Worm (Caenorhabditis elegans) whole organism, L1 larva: ENCODE measurements around the gene F55B11.2.

Experiments used
- C16A3.4 ChIP-seq: fragments of 150-350 bp; optimal IDR thresholded peaks from 2 replicates; lab custom pipeline; 2014; ENCODE audit warnings: missing biosample characterization, missing genetic modification characterization
- aha-1 ChIP-seq: fragments of 150-350 bp; optimal IDR thresholded peaks from 2 replicates; lab custom pipeline; 2014; ENCODE audit warnings: missing biosample characterization, missing genetic modification characterization
- ama-1 ChIP-seq: fragments of 150-350 bp; optimal IDR thresholded peaks from 2 replicates; lab custom pipeline; 2014
- blmp-1 ChIP-seq: fragments of 150-350 bp; optimal IDR thresholded peaks from 2 replicates; lab custom pipeline; 2014; ENCODE audit warnings: missing biosample characterization, missing genetic modification characterization
- ceh-63 ChIP-seq: fragments of 200-800 bp; sonication (Bioruptor generic); optimal IDR thresholded peaks from 2 replicates; lab custom pipeline; 2018; ENCODE audit warnings: mild to moderate bottlenecking, missing genetic modification characterization, missing compliant biosample characterization
- dpl-1 ChIP-seq, 3 experiments: fragments of 150-350 bp in 2 of 3; sonication (generic microtip) in 1 of 3; optimal IDR thresholded peaks; 2 replicates each; lab custom pipeline; 2014 to 2017; ENCODE audit warnings: missing biosample characterization in 3 of 3, missing genetic modification characterization in 3 of 3, missing genetic modification reagents in 3 of 3
- efl-1 ChIP-seq, 4 experiments: fragments of 150-350 bp; optimal IDR thresholded peaks in 3 of 4; peaks in 1 of 4; 1 replicate in 1 of 4; 2 replicates in 3 of 4; lab custom pipeline; 2014; ENCODE audit warnings: missing biosample characterization in 2 of 4, missing genetic modification characterization in 2 of 4, missing genetic modification reagents in 2 of 4
- efl-3 ChIP-seq: fragments of 200-800 bp; sonication (Bioruptor generic); optimal IDR thresholded peaks from 2 replicates; lab custom pipeline; 2018; ENCODE audit warnings: mild to moderate bottlenecking, missing genetic modification characterization, missing compliant biosample characterization
- elt-3 ChIP-seq, 6 experiments: fragments of 150-350 bp in 1 of 6; sonication (generic microtip); optimal IDR thresholded peaks; 2 replicates each; lab custom pipeline; 2017 to 2018; ENCODE audit warnings: missing biosample characterization in 6 of 6, missing genetic modification characterization in 6 of 6, inconsistent platforms in 1 of 6
- fkh-4 ChIP-seq: sonication (generic microtip); optimal IDR thresholded peaks from 2 replicates; lab custom pipeline; 2016; ENCODE audit warnings: missing compliant biosample characterization, missing genetic modification characterization, borderline replicate concordance
- grh-1 ChIP-seq: fragments of 200-800 bp; sonication (Bioruptor generic); IDR thresholded peaks from 2 replicates; pipeline ENCODE4 v1.3.6; 2022; ENCODE audit warnings: missing genetic modification reagents, missing genetic modification characterization, missing compliant biosample characterization
- hlh-17 ChIP-seq: fragments of 200-800 bp; sonication (Bioruptor generic); optimal IDR thresholded peaks from 2 replicates; lab custom pipeline; 2018; ENCODE audit warnings: missing genetic modification characterization, mild to moderate bottlenecking, missing compliant biosample characterization, moderate library complexity, borderline replicate concordance
- hlh-4 ChIP-seq: sonication (generic microtip); optimal IDR thresholded peaks from 2 replicates; lab custom pipeline; 2016; ENCODE audit warnings: mild to moderate bottlenecking, missing genetic modification characterization, missing compliant biosample characterization
- hpl-2 ChIP-seq: fragments of 150-350 bp; optimal IDR thresholded peaks from 2 replicates; lab custom pipeline; 2014; ENCODE audit warnings: missing biosample characterization, missing genetic modification reagents, missing genetic modification characterization
- lin-14 ChIP-seq: fragments of 200-800 bp; sonication (Bioruptor generic); optimal IDR thresholded peaks from 2 replicates; lab custom pipeline; 2018; ENCODE audit warnings: mild to moderate bottlenecking, missing genetic modification characterization, moderate library complexity, missing compliant biosample characterization
- lin-39 ChIP-seq: fragments of 150-350 bp; optimal IDR thresholded peaks from 2 replicates; lab custom pipeline; 2014; ENCODE audit warnings: missing biosample characterization, missing genetic modification reagents, missing genetic modification characterization
- lir-3 ChIP-seq: sonication (generic microtip); optimal IDR thresholded peaks from 2 replicates; lab custom pipeline; 2016; ENCODE audit warnings: mild to moderate bottlenecking, missing genetic modification characterization, moderate library complexity, missing compliant biosample characterization; ENCODE audit not compliant: poor library complexity
- lsy-2 ChIP-seq, 2 experiments: fragments of 150-350 bp; optimal IDR thresholded peaks; 2 replicates each; lab custom pipeline; 2014; ENCODE audit warnings: missing biosample characterization in 2 of 2, missing genetic modification characterization in 2 of 2
- mab-9 ChIP-seq: fragments of 200-800 bp; sonication (Bioruptor generic); IDR thresholded peaks from 2 replicates; pipeline ENCODE4 v1.3.6; 2022; ENCODE audit warnings: missing genetic modification reagents, missing genetic modification characterization, missing compliant biosample characterization
- mep-1 ChIP-seq: fragments of 150-350 bp; optimal IDR thresholded peaks from 2 replicates; lab custom pipeline; 2014; ENCODE audit warnings: missing biosample characterization, missing genetic modification characterization
- nhr-47 ChIP-seq: sonication (generic microtip); optimal IDR thresholded peaks from 2 replicates; lab custom pipeline; 2016; ENCODE audit warnings: mild to moderate bottlenecking, missing genetic modification characterization, moderate library complexity, missing compliant biosample characterization
- nhr-71 ChIP-seq: sonication (generic microtip); optimal IDR thresholded peaks from 2 replicates; lab custom pipeline; 2016; ENCODE audit warnings: mild to moderate bottlenecking, missing genetic modification characterization, moderate library complexity, missing compliant biosample characterization
- nhr-76 ChIP-seq: sonication (generic microtip); optimal IDR thresholded peaks from 2 replicates; lab custom pipeline; 2017; ENCODE audit warnings: missing biosample characterization, missing genetic modification characterization
- nhr-77 ChIP-seq: fragments of 150-350 bp; optimal IDR thresholded peaks from 2 replicates; lab custom pipeline; 2014; ENCODE audit warnings: missing biosample characterization, missing genetic modification characterization
- nhr-84 ChIP-seq: sonication (generic microtip); optimal IDR thresholded peaks from 2 replicates; lab custom pipeline; 2017; ENCODE audit warnings: missing biosample characterization, missing genetic modification characterization
- nhr-85 ChIP-seq: sonication (generic microtip); peaks from one replicate; lab custom pipeline; 2016; ENCODE audit warnings: missing genetic modification characterization, inconsistent platforms, missing compliant biosample characterization
- pag-3 ChIP-seq: sonication (generic microtip); optimal IDR thresholded peaks from 2 replicates; lab custom pipeline; 2017; ENCODE audit warnings: missing genetic modification characterization, mild to moderate bottlenecking, missing compliant biosample characterization, antibody characterized with exemption, borderline replicate concordance; ENCODE audit not compliant: insufficient read depth
- skn-1 ChIP-seq: fragments of 150-350 bp; optimal IDR thresholded peaks from 2 replicates; lab custom pipeline; 2014; ENCODE audit warnings: missing biosample characterization, missing genetic modification characterization
- snu-23 ChIP-seq: sonication (generic microtip); optimal IDR thresholded peaks from 2 replicates; lab custom pipeline; 2016; ENCODE audit warnings: missing genetic modification characterization, missing compliant biosample characterization
- sox-4 ChIP-seq: sonication (generic microtip); optimal IDR thresholded peaks from 2 replicates; lab custom pipeline; 2016; ENCODE audit warnings: missing genetic modification characterization, missing compliant biosample characterization
- tbx-2 ChIP-seq: sonication (generic microtip); optimal IDR thresholded peaks from 2 replicates; lab custom pipeline; 2016; ENCODE audit warnings: missing genetic modification characterization, missing compliant biosample characterization
- vab-15 ChIP-seq: sonication (generic microtip); optimal IDR thresholded peaks from 2 replicates; lab custom pipeline; 2017; ENCODE audit warnings: missing genotype, mild to moderate bottlenecking, missing genetic modification characterization, missing compliant biosample characterization
- xbp-1 ChIP-seq: sonication (generic microtip); optimal IDR thresholded peaks from 2 replicates; lab custom pipeline; 2016; ENCODE audit warnings: missing genetic modification characterization, missing compliant biosample characterization
- zag-1 ChIP-seq: fragments of 150-350 bp; optimal IDR thresholded peaks from 2 replicates; lab custom pipeline; 2014; ENCODE audit warnings: missing biosample characterization, missing genetic modification characterization
- zip-4 ChIP-seq: fragments of 200-800 bp; sonication (Bioruptor generic); optimal IDR thresholded peaks from 2 replicates; lab custom pipeline; 2018; ENCODE audit warnings: mild to moderate bottlenecking, missing genetic modification characterization, moderate library complexity, missing compliant biosample characterization
- ztf-4 ChIP-seq: fragments of 150-350 bp; optimal IDR thresholded peaks from 2 replicates; lab custom pipeline; 2014; ENCODE audit warnings: missing biosample characterization, missing genetic modification characterization

Gene F55B11.2

DNA sequence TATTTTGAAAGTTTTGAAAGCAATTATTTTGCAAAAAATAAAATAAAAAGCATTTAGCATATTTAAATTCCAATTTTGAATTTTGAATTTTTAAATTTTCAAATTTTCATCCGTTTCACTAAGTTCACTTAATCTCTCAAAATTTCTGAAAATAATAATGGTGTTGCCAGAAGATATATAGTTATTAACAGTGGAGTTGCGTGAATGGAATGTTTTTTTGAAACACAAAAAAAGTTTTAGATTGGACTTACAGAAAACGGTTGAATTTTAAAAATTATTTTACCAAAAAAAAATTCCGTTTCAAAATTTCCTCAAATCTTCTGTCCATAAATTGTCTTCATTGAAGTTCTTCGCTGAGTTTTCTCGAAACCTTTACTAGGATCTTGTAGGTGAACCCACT is 31.8 kb downstream of the F55B11.2 start:
- TF ChIP-seq fkh-4 (no peak), aha-1 (tag; lab: Kevin White, UChicago) (no peak), sox-4 (no peak), dpl-1 (GFP tag; optimal IDR thresholded peaks at IDR 0.05; lab: Kevin White, UChicago) (no peak), hpl-2 (GFP tag; lab: Kevin White, UChicago) (no peak), mab-9 (no peak), grh-1 (GFP tag; lab: Robert Waterston, UW) (no peak), zip-4 (GFP tag; lab: Kevin White, UChicago) (no peak), nhr-71 (tag; lab: Kevin White, UChicago) (no peak), lir-3 (no peak), vab-15 (tag; lab: Kevin White, UChicago) (no peak), ama-1 (no peak), ztf-4 (tag; lab: Kevin White, UChicago) (no peak), nhr-84 (no peak), skn-1 (no peak), lin-14 (GFP tag; lab: Kevin White, UChicago) (no peak), efl-3 (GFP tag; lab: Kevin White, UChicago) (no peak), C16A3.4 (tag; lab: Kevin White, UChicago) (no peak), ceh-63 (no peak), hlh-4 (tag; lab: Kevin White, UChicago) (no peak)
- TF ChIP-seq, all 84 proteins: peak for 0

ce11 chrIV:14390023-14390614 is 33.0 kb downstream of the F55B11.2 start:
- no peak for TF ChIP-seq lin-14 (GFP tag; lab: Kevin White, UChicago)
- TF ChIP-seq hlh-4 (tag; lab: Kevin White, UChicago): no peak
- no peak for TF ChIP-seq zag-1 (tag; lab: Kevin White, UChicago)
- TF ChIP-seq pag-3: no peak
- no peak for TF ChIP-seq mep-1
- TF ChIP-seq nhr-76 (tag; lab: Kevin White, UChicago): no peak
- TF ChIP-seq hlh-17 (GFP tag; lab: Kevin White, UChicago): no peak
- TF ChIP-seq blmp-1 (tag; lab: Kevin White, UChicago): peak; percentile 77
- TF ChIP-seq tbx-2 (tag; lab: Kevin White, UChicago): no peak
- no peak for TF ChIP-seq nhr-47 (tag; lab: Kevin White, UChicago)
- peak; percentile 62 for TF ChIP-seq nhr-85 (tag; lab: Kevin White, UChicago)
- no peak for TF ChIP-seq ama-1
- TF ChIP-seq lin-39 (tag; lab: Kevin White, UChicago): no peak

- TF ChIP-seq mep-1 (peak; percentile 23), fkh-4 (no peak), nhr-85 (tag; lab: Kevin White, UChicago) (peak; percentile 71), nhr-77 (tag; lab: Kevin White, UChicago) (no peak), xbp-1 (tag; lab: Kevin White, UChicago) (no peak), C16A3.4 (tag; lab: Kevin White, UChicago) (no peak), blmp-1 (tag; lab: Kevin White, UChicago) (peak; percentile 95), elt-3 (tag; optimal IDR thresholded peaks at IDR 0.05; lab: Kevin White, UChicago) (peak in 4 of 6 experiments; percentile 30 to 80 (median 50)), snu-23 (GFP tag; lab: Kevin White, UChicago) (peak; percentile 47)
These were observed 34.0 kb downstream of the F55B11.2 start for ce11 chrIV:14389070-14389469.

- TF ChIP-seq efl-1 (optimal IDR thresholded peaks at IDR 0.05; lab: Kevin White, UChicago) (no peak), efl-1 (GFP tag; optimal IDR thresholded peaks at IDR 0.05 in 1 of 2; lab: Kevin White, UChicago) (peak in 1 of 2 experiments; percentile 80), lsy-2 (tag; optimal IDR thresholded peaks at IDR 0.05; lab: Kevin White, UChicago) (no peak)
These were observed 35.1 kb downstream of the F55B11.2 start for ce11 chrIV:14387766-14388553.
